Worm (Caenorhabditis elegans): Measurements from ENCODE around the gene F14H8.2.

F14H8.2 gene

ce11 chrV:15058965-15059364 lies 38.8 kb upstream of the F14H8.2 start:
- TF ChIP-seq nhr-129 (tag; optimal IDR thresholded peaks at IDR 0.05) (no peak), ZK546.5 (tag; optimal IDR thresholded peaks at IDR 0.05) (no peak), nhr-10 (tag; optimal IDR thresholded peaks at IDR 0.05) (no peak), zag-1 (tag; optimal IDR thresholded peaks at IDR 0.05) (no peak), ceh-82 (tag; optimal IDR thresholded peaks at IDR 0.05) (no peak), ceh-16 (tag; optimal IDR thresholded peaks at IDR 0.05) (no peak), C34F6.9 (tag; optimal IDR thresholded peaks at IDR 0.05) (no peak), lin-39 (tag; optimal IDR thresholded peaks at IDR 0.05) (no peak), egl-27 (tag; optimal IDR thresholded peaks at IDR 0.05) (no peak), nhr-12 (tag; optimal IDR thresholded peaks at IDR 0.05) (no peak), skn-1 (tag; optimal IDR thresholded peaks at IDR 0.05) (no peak), gmeb-1 (tag; optimal IDR thresholded peaks at IDR 0.05) (no peak), aly-2 (tag; optimal IDR thresholded peaks at IDR 0.05) (no peak), sem-4 (tag; optimal IDR thresholded peaks at IDR 0.05) (no peak), nhr-6 (tag; optimal IDR thresholded peaks at IDR 0.05) (no peak), peb-1 (tag; optimal IDR thresholded peaks at IDR 0.05) (no peak), F13H6.1 (tag; optimal IDR thresholded peaks at IDR 0.05) (no peak), R02D3.7 (tag; optimal IDR thresholded peaks at IDR 0.05) (no peak)

ce11 chrV:15058423-15058822 lies 38.3 kb upstream of the F14H8.2 start:
- TF ChIP-seq crh-2 (tag; optimal IDR thresholded peaks at IDR 0.05): no peak
- no peak for TF ChIP-seq lin-13 (GFP tag; optimal IDR thresholded peaks at IDR 0.05)
- TF ChIP-seq fos-1 (tag; optimal IDR thresholded peaks at IDR 0.05): no peak
- no peak for TF ChIP-seq C34F6.9 (tag; optimal IDR thresholded peaks at IDR 0.05)
- TF ChIP-seq ceh-16 (tag; optimal IDR thresholded peaks at IDR 0.05): no peak
- TF ChIP-seq ztf-1 (GFP tag; conservative IDR thresholded peaks at IDR 0.05): no peak
- TF ChIP-seq ztf-11 (tag; optimal IDR thresholded peaks at IDR 0.05): no peak
- TF ChIP-seq nhr-21 (tag; optimal IDR thresholded peaks at IDR 0.05): no peak
- TF ChIP-seq egl-27 (tag; optimal IDR thresholded peaks at IDR 0.05): no peak
- TF ChIP-seq F13H6.1 (tag; optimal IDR thresholded peaks at IDR 0.05): no peak
- no peak for TF ChIP-seq unc-62 (GFP tag; optimal IDR thresholded peaks at IDR 0.05)
- no peak for TF ChIP-seq unc-55 (GFP tag; optimal IDR thresholded peaks at IDR 0.05)
- no peak for TF ChIP-seq elt-3 (tag; optimal IDR thresholded peaks at IDR 0.05)
- TF ChIP-seq nhr-12 (tag; optimal IDR thresholded peaks at IDR 0.05): no peak

DNA sequence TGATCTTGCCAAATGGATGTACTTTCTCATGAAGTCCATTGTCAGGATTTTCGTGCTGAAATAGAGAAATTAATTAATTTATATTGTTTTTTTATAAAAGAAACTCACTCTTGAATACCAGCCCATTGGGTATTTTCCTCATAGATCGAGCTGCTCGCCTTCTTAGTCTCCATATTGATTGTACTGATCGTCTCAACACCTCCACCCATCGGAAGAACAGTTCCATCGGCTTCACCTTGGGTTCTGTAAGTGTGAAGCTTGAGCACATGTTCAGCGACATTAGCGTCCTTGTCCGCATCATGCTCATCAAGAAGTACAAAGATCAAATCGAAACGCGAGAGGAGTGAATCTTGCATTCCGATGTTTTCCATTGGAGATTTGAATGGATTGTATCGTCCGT lies 37.6 kb upstream of the F14H8.2 start:
- TF ChIP-seq nhr-77 (tag; optimal IDR thresholded peaks at IDR 0.05): no peak
- no peak for TF ChIP-seq lsy-2 (tag; optimal IDR thresholded peaks at IDR 0.05)
- no peak for TF ChIP-seq unc-39 (tag; optimal IDR thresholded peaks at IDR 0.05)
- no peak for TF ChIP-seq lin-13 (GFP tag; optimal IDR thresholded peaks at IDR 0.05)
- no peak for TF ChIP-seq C34F6.9 (tag; optimal IDR thresholded peaks at IDR 0.05)
- no peak for TF ChIP-seq Y55F3AM.14 (GFP tag; optimal IDR thresholded peaks at IDR 0.05)
- TF ChIP-seq elt-3 (tag; optimal IDR thresholded peaks at IDR 0.05): no peak
- TF ChIP-seq nhr-6 (tag; optimal IDR thresholded peaks at IDR 0.05): no peak
- no peak for TF ChIP-seq zag-1 (tag; optimal IDR thresholded peaks at IDR 0.05)
- no peak for TF ChIP-seq F13H6.1 (tag; optimal IDR thresholded peaks at IDR 0.05)

ce11 chrV:15056346-15056839 lies 36.3 kb upstream of the F14H8.2 start:
- TF ChIP-seq alr-1 (tag; optimal IDR thresholded peaks at IDR 0.05) (no peak), lsy-2 (tag; optimal IDR thresholded peaks at IDR 0.05) (no peak), aly-2 (tag; optimal IDR thresholded peaks at IDR 0.05) (no peak)

DNA sequence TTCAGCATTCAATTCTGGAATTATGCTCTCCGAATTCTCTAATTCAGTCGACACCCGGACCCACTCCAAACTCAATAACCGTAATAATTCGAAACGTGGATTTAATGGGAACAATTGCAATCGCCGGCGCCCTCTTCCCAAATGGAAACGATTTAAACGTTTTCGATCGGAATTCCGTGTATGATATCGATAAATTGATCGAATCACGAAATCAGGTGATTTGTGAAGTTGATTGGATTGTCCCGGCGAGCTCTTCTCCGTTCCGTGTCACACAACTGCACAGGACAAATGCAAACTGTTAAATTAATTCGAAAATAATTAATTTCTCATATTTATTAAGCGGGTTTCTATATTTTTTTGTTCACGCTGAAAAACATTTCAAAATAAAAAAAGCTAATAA lies 35.7 kb upstream of the F14H8.2 start, which contains the start of gene C25D7.16:
Gene C25D7.16, plus strand, starts transcription at position 301 of the 400 bp plus-strand sequence.
- TF ChIP-seq snpc-4 (tag; optimal IDR thresholded peaks at IDR 0.05): no peak
- TF ChIP-seq lsy-2 (tag; optimal IDR thresholded peaks at IDR 0.05): no peak
- no peak for TF ChIP-seq elt-1 (tag; optimal IDR thresholded peaks at IDR 0.05)
- no peak for TF ChIP-seq ztf-11 (tag; optimal IDR thresholded peaks at IDR 0.05)
- no peak for TF ChIP-seq ceh-16 (tag; optimal IDR thresholded peaks at IDR 0.05)
- TF ChIP-seq lin-11 (tag; optimal IDR thresholded peaks at IDR 0.05): no peak
- TF ChIP-seq egl-27 (tag; optimal IDR thresholded peaks at IDR 0.05): no peak
- TF ChIP-seq ztf-1 (GFP tag; conservative IDR thresholded peaks at IDR 0.05): no peak
- no peak for TF ChIP-seq blmp-1 (tag; optimal IDR thresholded peaks at IDR 0.05; ENCODE audit: insufficient read depth)
- no peak for TF ChIP-seq sma-9 (GFP tag; optimal IDR thresholded peaks at IDR 0.05)
- no peak for TF ChIP-seq sma-9 (tag; optimal IDR thresholded peaks at IDR 0.05)
- no peak for TF ChIP-seq alr-1 (tag; optimal IDR thresholded peaks at IDR 0.05)
- no peak for TF ChIP-seq nhr-237 (tag; optimal IDR thresholded peaks at IDR 0.05)
- no peak for TF ChIP-seq nhr-77 (tag; optimal IDR thresholded peaks at IDR 0.05)
- no peak for TF ChIP-seq C34F6.9 (tag; optimal IDR thresholded peaks at IDR 0.05)
- TF ChIP-seq lin-13 (GFP tag; optimal IDR thresholded peaks at IDR 0.05): no peak
- no peak for TF ChIP-seq gmeb-1 (tag; optimal IDR thresholded peaks at IDR 0.05)
- no peak for TF ChIP-seq ztf-4 (tag; optimal IDR thresholded peaks at IDR 0.05)
- no peak for TF ChIP-seq fos-1 (tag; optimal IDR thresholded peaks at IDR 0.05)
- TF ChIP-seq unc-55 (GFP tag; optimal IDR thresholded peaks at IDR 0.05): no peak
- no peak for TF ChIP-seq sma-3 (GFP tag; optimal IDR thresholded peaks at IDR 0.05)

All from whole organism, L2 larva.